Fruit fly (Drosophila melanogaster) whole organism, larva: ENCODE measurements around the gene CG14024.
A peak's percentile ranks its signal among the peaks of the same experiment; 100 is the strongest.

Experiments
- noc ChIP-seq: fragments of 200-800 bp; sonication (Bioruptor generic); optimal IDR thresholded peaks from 3 replicates; lab custom pipeline; 2019; ENCODE audit warnings: missing biosample characterization, mild to moderate bottlenecking, missing genetic modification characterization, moderate library complexity

The CG14024 gene

dm6 chr2L:5314630-5315159 is at the start of gene CG14024:
TSS of gene CG14024 (minus strand) at chr2L:5314895.
- no peak for TF ChIP-seq noc

- TF ChIP-seq noc = no peak
Observed at dm6 chr2L:5362351-5362750, 47.7 kb upstream of the CG14024 start.

dm6 chr2L:5353454-5353853 is 38.8 kb upstream of the CG14024 start:
- no peak for TF ChIP-seq noc

- TF ChIP-seq noc = no peak
Observed at dm6 chr2L:5348591-5348990, 33.9 kb upstream of the CG14024 start.

dm6 chr2L:5345900-5346299 is 31.2 kb upstream of the CG14024 start, which contains the start of gene nompC:
TSS of gene nompC (plus strand) at chr2L:5346200.
- no peak for TF ChIP-seq noc

dm6 chr2L:5342119-5342817 is 27.6 kb upstream of the CG14024 start, which contains the start of gene Acsf2:
TSS of gene Acsf2 (minus strand) at chr2L:5342234.
- TF ChIP-seq noc = peak; percentile 100

- TF ChIP-seq noc = no peak
Observed at dm6 chr2L:5341015-5341608, 26.4 kb upstream of the CG14024 start.

- TF ChIP-seq noc = no peak
Observed at dm6 chr2L:5338721-5339036, 24.0 kb upstream of the CG14024 start.

dm6 chr2L:5338024-5338720 is 23.5 kb upstream of the CG14024 start, which contains the start of gene fusl:
TSS of gene fusl (minus strand) at chr2L:5338073.
- peak; percentile 83 for TF ChIP-seq noc

- TF ChIP-seq noc = peak; percentile 57
Observed at dm6 chr2L:5337159-5337558, 22.5 kb upstream of the CG14024 start.

dm6 chr2L:5332574-5332973 is 17.9 kb upstream of the CG14024 start:
- TF ChIP-seq noc = no peak

dm6 chr2L:5329557-5329956 is 14.9 kb upstream of the CG14024 start, which contains the start of gene TotM:
TSS of gene TotM (plus strand) at chr2L:5329857.
- no peak for TF ChIP-seq noc

dm6 chr2L:5328829-5329499 is 14.3 kb upstream of the CG14024 start, which contains the start of gene CG14022:
TSS of gene CG14022 (minus strand) at chr2L:5328879.
- no peak for TF ChIP-seq noc

- no peak for TF ChIP-seq noc
Observed at dm6 chr2L:5327266-5327621, 12.5 kb upstream of the CG14024 start.

- TF ChIP-seq noc = no peak
Observed at dm6 chr2L:5326414-5327265, 11.9 kb upstream of the CG14024 start, which contains the start of the genes Ncoa6 and cype. TSS of gene Ncoa6 (minus strand) at chr2L:5326683. TSS of gene cype (plus strand) at chr2L:5327227.
